Worm (Caenorhabditis elegans) whole organism, young adult: Measurements from ENCODE around the gene nlp-27.

Source experiments
- ama-1 ChIP-seq, 3 experiments: fragments of 150-350 bp in 1 of 3; sonication (generic microtip) in 2 of 3; optimal IDR thresholded peaks; 2 replicates each; lab custom pipeline; 2014 to 2018; ENCODE audit warnings: missing biosample characterization in 2 of 3, missing genetic modification characterization in 2 of 3, missing genetic modification reagents in 2 of 3
- ztf-26 ChIP-seq: sonication (generic microtip); optimal IDR thresholded peaks from 2 replicates; lab custom pipeline; 2017; ENCODE audit warnings: missing genetic modification characterization, missing compliant biosample characterization
- ztf-6 ChIP-seq: fragments of 200-800 bp; sonication (Bioruptor generic); IDR thresholded peaks from 2 replicates; pipeline ENCODE4 v1.3.6; 2022; ENCODE audit warnings: missing genetic modification reagents, missing genetic modification characterization, missing compliant biosample characterization

DNA sequence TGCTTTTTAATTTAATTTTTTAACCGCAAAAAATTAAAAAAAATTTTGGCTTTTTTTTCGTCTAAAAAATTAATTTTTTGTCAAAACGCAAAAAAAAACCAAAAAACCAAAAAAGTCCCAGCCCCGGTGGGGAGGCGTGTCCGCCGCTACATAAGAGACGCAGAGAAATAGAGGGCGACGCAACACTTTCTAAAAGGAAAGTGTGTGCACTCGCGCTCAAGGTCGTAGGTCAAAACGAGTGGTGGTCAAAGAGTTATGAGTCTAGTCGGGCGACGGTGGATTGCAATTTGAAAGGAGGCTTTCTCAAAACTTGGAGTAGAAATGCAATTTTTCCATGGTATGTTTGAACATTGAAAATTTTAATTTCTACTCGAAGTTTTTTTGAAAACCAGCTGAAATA lies 15.4 kb downstream of the nlp-27 start:
- TF ChIP-seq ztf-26 (no peak), ama-1 (optimal IDR thresholded peaks at IDR 0.05; lab: Kevin White, UChicago) (no peak), ama-1 (GFP tag; optimal IDR thresholded peaks at IDR 0.05; lab: Kevin White, UChicago) (no peak), ztf-6 (GFP tag; lab: Robert Waterston, UW) (no peak)
